Worm (Caenorhabditis elegans) whole organism, late embryonic: ENCODE results near the gene nspe-8.

Source experiments
- C08G9.2 ChIP-seq: sonication (generic microtip); optimal IDR thresholded peaks from 2 replicates; lab custom pipeline; 2016; ENCODE audit warnings: mild to moderate bottlenecking, missing genetic modification characterization, moderate library complexity, missing compliant biosample characterization
- ama-1 ChIP-seq: fragments of 150-350 bp; optimal IDR thresholded peaks from 2 replicates; lab custom pipeline; 2014
- ceh-24 ChIP-seq: sonication (generic microtip); optimal IDR thresholded peaks from 2 replicates; lab custom pipeline; 2016; ENCODE audit warnings: mild to moderate bottlenecking, missing genetic modification characterization, missing compliant biosample characterization
- ceh-9 ChIP-seq: sonication (generic microtip); optimal IDR thresholded peaks from 2 replicates; lab custom pipeline; 2016; ENCODE audit warnings: mild to moderate bottlenecking, missing genetic modification characterization, inconsistent platforms, missing compliant biosample characterization
- ets-4 ChIP-seq: sonication (generic microtip); optimal IDR thresholded peaks from 2 replicates; lab custom pipeline; 2016; ENCODE audit warnings: missing genetic modification characterization, missing compliant biosample characterization
- fax-1 ChIP-seq: sonication (generic microtip); optimal IDR thresholded peaks from 2 replicates; lab custom pipeline; 2016; ENCODE audit warnings: missing genotype, missing genetic modification characterization, missing compliant biosample characterization
- madf-2 ChIP-seq: sonication (generic microtip); optimal IDR thresholded peaks from 2 replicates; lab custom pipeline; 2017; ENCODE audit warnings: missing genetic modification characterization, missing compliant biosample characterization
- pha-4 ChIP-seq: fragments of 150-350 bp; optimal IDR thresholded peaks from 2 replicates; lab custom pipeline; 2018; ENCODE audit warnings: missing biosample characterization, missing genetic modification reagents, missing genetic modification characterization
- pqm-1 ChIP-seq: sonication (generic microtip); optimal IDR thresholded peaks from 2 replicates; lab custom pipeline; 2016; ENCODE audit warnings: missing genetic modification characterization, missing compliant biosample characterization
- sox-4 ChIP-seq: sonication (generic microtip); optimal IDR thresholded peaks from 2 replicates; lab custom pipeline; 2017; ENCODE audit warnings: mild to moderate bottlenecking, missing genetic modification characterization, inconsistent platforms, missing compliant biosample characterization
- zip-5 ChIP-seq: sonication (generic microtip); optimal IDR thresholded peaks from 2 replicates; lab custom pipeline; 2016; ENCODE audit warnings: missing genetic modification characterization, missing compliant biosample characterization
- ztf-16 ChIP-seq: sonication (generic microtip); optimal IDR thresholded peaks from 2 replicates; lab custom pipeline; 2017; ENCODE audit warnings: missing genetic modification characterization, missing compliant biosample characterization

DNA sequence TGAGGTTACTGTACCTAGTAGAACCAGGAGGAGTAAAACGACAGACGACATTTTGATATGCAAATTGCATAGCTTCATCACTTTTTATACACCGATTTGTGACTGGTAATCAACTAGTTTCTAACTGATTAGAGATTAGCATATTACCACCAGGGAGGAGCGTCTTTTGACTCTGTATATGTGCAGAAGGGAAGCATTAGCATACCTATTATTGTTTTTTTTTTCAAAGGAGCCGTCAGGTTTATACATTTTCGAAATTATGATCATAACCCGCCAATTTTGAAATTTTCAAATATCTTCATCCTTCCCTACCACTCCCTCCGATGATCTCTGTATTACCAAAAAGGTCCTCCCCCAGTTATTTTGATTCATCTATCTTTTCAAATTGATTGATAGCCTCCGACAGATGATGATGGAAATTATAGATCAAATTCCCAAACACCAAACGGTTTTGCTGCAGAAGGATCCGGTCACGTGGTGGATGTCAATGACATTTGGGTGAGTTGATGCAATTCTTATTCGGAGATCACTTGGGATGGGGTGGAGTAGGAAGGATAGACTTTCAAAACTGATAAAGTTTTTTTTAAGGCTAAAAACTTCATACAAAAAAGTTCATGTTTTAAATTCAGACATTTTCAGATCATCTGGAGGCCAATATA is at the start of gene nspe-8:
- TF ChIP-seq madf-2 (tag; lab: Kevin White, UChicago) (no peak), zip-5 (tag; lab: Kevin White, UChicago) (no peak), pqm-1 (tag; lab: Kevin White, UChicago) (no peak), C08G9.2 (no peak), ama-1 (no peak), ceh-9 (tag; lab: Kevin White, UChicago) (no peak), ceh-24 (tag; lab: Kevin White, UChicago) (no peak), pha-4 (tag; lab: Kevin White, UChicago) (no peak), sox-4 (tag; lab: Kevin White, UChicago) (no peak), ets-4 (no peak), ztf-16 (no peak), fax-1 (no peak)
